Worm (Caenorhabditis elegans) whole organism, L4 larva: ENCODE measurements around the gene sqv-1.

Experiments used
- F44E2.7 ChIP-seq: fragments of 200-800 bp; sonication (Bioruptor generic); IDR thresholded peaks from 2 replicates; pipeline ENCODE4 v2.1.2; 2022; ENCODE audit warnings: missing genetic modification characterization, missing compliant biosample characterization
- ZK337.2 ChIP-seq: fragments of 200-800 bp; sonication (Bioruptor generic); IDR thresholded peaks from 2 replicates; pipeline ENCODE4 v1.3.6; 2022; ENCODE audit warnings: missing genetic modification reagents, missing genetic modification characterization, missing compliant biosample characterization
- aly-2 ChIP-seq: sonication (generic microtip); optimal IDR thresholded peaks from 2 replicates; lab custom pipeline; 2018; ENCODE audit warnings: missing biosample characterization, missing genetic modification characterization
- dmd-6 ChIP-seq: fragments of 200-800 bp; sonication (Bioruptor generic); IDR thresholded peaks from 2 replicates; pipeline ENCODE4 v1.3.6; 2022; ENCODE audit warnings: missing genetic modification reagents, missing genetic modification characterization, missing compliant biosample characterization
- dve-1 ChIP-seq: sonication (generic microtip); optimal IDR thresholded peaks from 2 replicates; lab custom pipeline; 2017; ENCODE audit warnings: antibody characterized with exemption, mild to moderate bottlenecking, missing genetic modification characterization, missing compliant biosample characterization; ENCODE audit not compliant: insufficient read depth
- lim-7 ChIP-seq: fragments of 200-800 bp; sonication (Bioruptor generic); IDR thresholded peaks from 2 replicates; pipeline ENCODE4 v1.3.6; 2022; ENCODE audit warnings: missing genetic modification characterization, missing compliant biosample characterization
- lin-13 ChIP-seq: fragments of 150-350 bp; optimal IDR thresholded peaks from 2 replicates; lab custom pipeline; 2014; ENCODE audit warnings: missing biosample characterization, missing genetic modification reagents, missing genetic modification characterization
- nhr-11 ChIP-seq: fragments of 150-350 bp; optimal IDR thresholded peaks from 2 replicates; lab custom pipeline; 2014; ENCODE audit warnings: missing biosample characterization, missing genetic modification characterization
- sdz-12 ChIP-seq: fragments of 200-800 bp; sonication (Bioruptor generic); optimal IDR thresholded peaks from 2 replicates; lab custom pipeline; 2018; ENCODE audit warnings: mild to moderate bottlenecking, missing genetic modification characterization, missing compliant biosample characterization
- tag-97 ChIP-seq: fragments of 200-800 bp; sonication (Bioruptor generic); IDR thresholded peaks from 2 replicates; pipeline ENCODE4 v1.3.6; 2022; ENCODE audit warnings: missing genetic modification characterization, missing compliant biosample characterization
- unc-62 ChIP-seq, 3 experiments: fragments of 150-350 bp in 1 of 3; sonication (generic microtip); optimal IDR thresholded peaks in 2 of 3; peaks in 1 of 3; 1 replicate in 1 of 3; 2 replicates in 2 of 3; lab custom pipeline; 2014 to 2017; ENCODE audit warnings: missing biosample characterization in 3 of 3, missing genetic modification characterization in 3 of 3, missing genetic modification reagents in 3 of 3, missing genotype in 1 of 3
- zfp-2 ChIP-seq: sonication (generic microtip); optimal IDR thresholded peaks from 2 replicates; lab custom pipeline; 2016; ENCODE audit warnings: mild to moderate bottlenecking, missing genetic modification characterization, missing compliant biosample characterization
- zip-11 ChIP-seq: fragments of 200-800 bp; sonication (Bioruptor generic); IDR thresholded peaks from 2 replicates; pipeline ENCODE4 v1.3.6; 2022; ENCODE audit warnings: missing genetic modification characterization, missing compliant biosample characterization
- ztf-11 ChIP-seq: fragments of 150-350 bp; optimal IDR thresholded peaks from 2 replicates; lab custom pipeline; 2014; ENCODE audit warnings: missing biosample characterization, missing genetic modification characterization

- no peak for TF ChIP-seq ZK337.2 (GFP tag; lab: Robert Waterston, UW)
- TF ChIP-seq lim-7, result no peak
- TF ChIP-seq zip-11 (GFP tag; lab: Robert Waterston, UW), result no peak
- TF ChIP-seq sdz-12 (GFP tag; lab: Kevin White, UChicago), result no peak
- no peak for TF ChIP-seq ztf-11 (tag; lab: Kevin White, UChicago)
- TF ChIP-seq dve-1, result peak; percentile 42
- TF ChIP-seq lin-13 (GFP tag; lab: Kevin White, UChicago), result no peak
- TF ChIP-seq dmd-6, result peak; percentile 79
- TF ChIP-seq nhr-11 (tag; lab: Kevin White, UChicago), result no peak
- TF ChIP-seq unc-62 (GFP tag; optimal IDR thresholded peaks at IDR 0.05 in 1 of 2; lab: Kevin White, UChicago), result no peak
- no peak for TF ChIP-seq unc-62 (tag; optimal IDR thresholded peaks at IDR 0.05; lab: Kevin White, UChicago)
- TF ChIP-seq F44E2.7 (GFP tag; lab: Robert Waterston, UW), result no peak
- no peak for TF ChIP-seq tag-97 (GFP tag; lab: Robert Waterston, UW)
- no peak for TF ChIP-seq aly-2 (tag; lab: Kevin White, UChicago)
- no peak for TF ChIP-seq zfp-2 (tag; lab: Kevin White, UChicago)
Observed at ce11 chrIV:8366295-8366694, 5.4 kb downstream of the sqv-1 start, which contains the start of gene aagr-1.
